Worm (Caenorhabditis elegans) whole organism, L2 larva: Measurements from ENCODE around the gene srg-48.

Source experiments
- C34F6.9 ChIP-seq: fragments of 150-350 bp; optimal IDR thresholded peaks from 2 replicates; lab custom pipeline; 2014; ENCODE audit warnings: missing biosample characterization, missing genetic modification characterization
- F13H6.1 ChIP-seq: sonication (generic microtip); optimal IDR thresholded peaks from 2 replicates; lab custom pipeline; 2016; ENCODE audit warnings: missing genetic modification characterization, missing compliant biosample characterization
- R02D3.7 ChIP-seq: fragments of 150-350 bp; optimal IDR thresholded peaks from 2 replicates; lab custom pipeline; 2014; ENCODE audit warnings: missing biosample characterization, missing genetic modification characterization
- Y55F3AM.14 ChIP-seq: fragments of 200-800 bp; sonication (Bioruptor generic); optimal IDR thresholded peaks from 2 replicates; lab custom pipeline; 2018; ENCODE audit warnings: mild to moderate bottlenecking, missing genetic modification characterization, missing compliant biosample characterization
- ZK546.5 ChIP-seq: sonication (generic microtip); optimal IDR thresholded peaks from 2 replicates; lab custom pipeline; 2017; ENCODE audit warnings: missing biosample characterization, missing genetic modification characterization
- alr-1 ChIP-seq: fragments of 150-350 bp; optimal IDR thresholded peaks from 2 replicates; lab custom pipeline; 2014; ENCODE audit warnings: missing biosample characterization, missing genetic modification characterization
- aly-2 ChIP-seq: fragments of 150-350 bp; optimal IDR thresholded peaks from 2 replicates; lab custom pipeline; 2014; ENCODE audit warnings: missing biosample characterization, missing genetic modification characterization
- ama-1 ChIP-seq: fragments of 150-350 bp; optimal IDR thresholded peaks from 2 replicates; lab custom pipeline; 2018; ENCODE audit warnings: inconsistent platforms
- blmp-1 ChIP-seq: sonication (generic microtip); optimal IDR thresholded peaks from 2 replicates; lab custom pipeline; 2017; ENCODE audit warnings: missing genetic modification characterization, mild to moderate bottlenecking, missing compliant biosample characterization, antibody characterized with exemption, moderate library complexity; ENCODE audit not compliant: insufficient read depth
- ceh-16 ChIP-seq: fragments of 150-350 bp; optimal IDR thresholded peaks from 2 replicates; lab custom pipeline; 2014; ENCODE audit warnings: missing biosample characterization, missing genetic modification characterization
- ceh-82 ChIP-seq: fragments of 150-350 bp; optimal IDR thresholded peaks from 2 replicates; lab custom pipeline; 2014; ENCODE audit warnings: missing biosample characterization, missing genetic modification characterization
- crh-2 ChIP-seq: sonication (generic microtip); optimal IDR thresholded peaks from 2 replicates; lab custom pipeline; 2017; ENCODE audit warnings: missing biosample characterization, missing genetic modification characterization
- dmd-4 ChIP-seq: sonication (generic microtip); optimal IDR thresholded peaks from 2 replicates; lab custom pipeline; 2017; ENCODE audit warnings: missing biosample characterization, missing genetic modification characterization
- egl-27 ChIP-seq: sonication (generic microtip); optimal IDR thresholded peaks from 3 replicates; lab custom pipeline; 2017; ENCODE audit warnings: missing biosample characterization, missing genetic modification reagents, missing genetic modification characterization
- elt-1 ChIP-seq: fragments of 150-350 bp; optimal IDR thresholded peaks from 2 replicates; lab custom pipeline; 2014; ENCODE audit warnings: missing biosample characterization, missing genetic modification characterization
- elt-3 ChIP-seq: sonication (generic microtip); optimal IDR thresholded peaks from 2 replicates; lab custom pipeline; 2017; ENCODE audit warnings: missing biosample characterization, missing genetic modification characterization
- fos-1 ChIP-seq: fragments of 150-350 bp; optimal IDR thresholded peaks from 2 replicates; lab custom pipeline; 2014; ENCODE audit warnings: missing biosample characterization, missing genetic modification characterization
- gmeb-1 ChIP-seq: fragments of 150-350 bp; optimal IDR thresholded peaks from 2 replicates; lab custom pipeline; 2014; ENCODE audit warnings: missing biosample characterization, missing genetic modification characterization
- lin-11 ChIP-seq: fragments of 150-350 bp; sonication (generic microtip); optimal IDR thresholded peaks from 2 replicates; lab custom pipeline; 2014; ENCODE audit warnings: missing biosample characterization, missing genetic modification characterization, inconsistent platforms, mixed read lengths
- lin-13 ChIP-seq: fragments of 150-350 bp; optimal IDR thresholded peaks from 2 replicates; lab custom pipeline; 2014; ENCODE audit warnings: missing biosample characterization, missing genetic modification reagents, missing genetic modification characterization
- lin-39 ChIP-seq: fragments of 150-350 bp; optimal IDR thresholded peaks from 2 replicates; lab custom pipeline; 2014; ENCODE audit warnings: missing biosample characterization, missing genetic modification reagents, missing genetic modification characterization
- lsy-2 ChIP-seq, 2 experiments: fragments of 150-350 bp in 1 of 2; sonication (generic microtip) in 1 of 2; optimal IDR thresholded peaks; 2 replicates each; lab custom pipeline; 2014 to 2017; ENCODE audit warnings: missing biosample characterization in 2 of 2, missing genetic modification characterization in 2 of 2
- mab-5 ChIP-seq: fragments of 150-350 bp; optimal IDR thresholded peaks from 2 replicates; lab custom pipeline; 2014; ENCODE audit warnings: missing biosample characterization, missing genetic modification characterization
- mbf-1 ChIP-seq: sonication (generic microtip); optimal IDR thresholded peaks from 2 replicates; lab custom pipeline; 2017; ENCODE audit warnings: missing biosample characterization, missing genetic modification characterization
- mdl-1 ChIP-seq, 2 experiments: fragments of 150-350 bp in 1 of 2; sonication (generic microtip) in 1 of 2; optimal IDR thresholded peaks; 2 replicates each; lab custom pipeline; 2017; ENCODE audit warnings: missing biosample characterization in 2 of 2, missing genetic modification characterization in 2 of 2
- nhr-10 ChIP-seq: sonication (generic microtip); optimal IDR thresholded peaks from 2 replicates; lab custom pipeline; 2017; ENCODE audit warnings: missing biosample characterization, missing genetic modification characterization
- nhr-11 ChIP-seq: fragments of 150-350 bp; optimal IDR thresholded peaks from 2 replicates; lab custom pipeline; 2014; ENCODE audit warnings: missing biosample characterization, missing genetic modification characterization
- nhr-12 ChIP-seq: fragments of 150-350 bp; optimal IDR thresholded peaks from 2 replicates; lab custom pipeline; 2014; ENCODE audit warnings: missing biosample characterization, missing genetic modification characterization
- nhr-129 ChIP-seq: fragments of 150-350 bp; optimal IDR thresholded peaks from 2 replicates; lab custom pipeline; 2014; ENCODE audit warnings: missing biosample characterization, missing genetic modification characterization
- nhr-21 ChIP-seq: fragments of 150-350 bp; optimal IDR thresholded peaks from 2 replicates; lab custom pipeline; 2014; ENCODE audit warnings: missing biosample characterization, missing genetic modification characterization
- nhr-23 ChIP-seq: fragments of 150-350 bp; optimal IDR thresholded peaks from 2 replicates; lab custom pipeline; 2014; ENCODE audit warnings: missing biosample characterization, missing genetic modification reagents, missing genetic modification characterization
- nhr-237 ChIP-seq: fragments of 150-350 bp; optimal IDR thresholded peaks from 2 replicates; lab custom pipeline; 2014; ENCODE audit warnings: missing biosample characterization, missing genetic modification characterization
- nhr-25 ChIP-seq: fragments of 150-350 bp; sonication (generic microtip); optimal IDR thresholded peaks from 3 replicates; lab custom pipeline; 2014; ENCODE audit warnings: missing biosample characterization, missing genetic modification characterization
- nhr-6 ChIP-seq: fragments of 150-350 bp; optimal IDR thresholded peaks from 2 replicates; lab custom pipeline; 2014; ENCODE audit warnings: missing biosample characterization, missing genetic modification characterization
- nhr-77 ChIP-seq: fragments of 150-350 bp; optimal IDR thresholded peaks from 2 replicates; lab custom pipeline; 2014; ENCODE audit warnings: missing biosample characterization, missing genetic modification characterization
- peb-1 ChIP-seq: fragments of 150-350 bp; optimal IDR thresholded peaks from 2 replicates; lab custom pipeline; 2014; ENCODE audit warnings: missing biosample characterization, missing genetic modification characterization
- sem-4 ChIP-seq: fragments of 150-350 bp; optimal IDR thresholded peaks from 2 replicates; lab custom pipeline; 2014; ENCODE audit warnings: missing biosample characterization, missing genetic modification reagents, missing genetic modification characterization
- skn-1 ChIP-seq: sonication (generic microtip); optimal IDR thresholded peaks from 2 replicates; lab custom pipeline; 2017; ENCODE audit warnings: missing biosample characterization, missing genetic modification characterization
- sma-3 ChIP-seq: sonication (generic microtip); optimal IDR thresholded peaks from 2 replicates; lab custom pipeline; 2016; ENCODE audit warnings: missing genetic modification reagents, missing genetic modification characterization, missing compliant biosample characterization
- sma-9 ChIP-seq, 2 experiments: fragments of 150-350 bp in 1 of 2; sonication (generic microtip) in 1 of 2; optimal IDR thresholded peaks; 2 replicates each; lab custom pipeline; 2014 to 2016; ENCODE audit warnings: missing genetic modification characterization in 2 of 2, mild to moderate bottlenecking in 1 of 2, missing biosample characterization in 1 of 2, missing compliant biosample characterization in 1 of 2, missing genetic modification reagents in 1 of 2, moderate library complexity in 1 of 2
- snpc-4 ChIP-seq: fragments of 150-350 bp; optimal IDR thresholded peaks from 2 replicates; lab custom pipeline; 2014; ENCODE audit warnings: missing biosample characterization, missing genetic modification characterization
- unc-39 ChIP-seq: fragments of 150-350 bp; optimal IDR thresholded peaks from 2 replicates; lab custom pipeline; 2014; ENCODE audit warnings: missing biosample characterization, missing genetic modification characterization
- unc-55 ChIP-seq: fragments of 150-350 bp; sonication (generic microtip); optimal IDR thresholded peaks from 3 replicates; lab custom pipeline; 2014; ENCODE audit warnings: missing biosample characterization, missing genetic modification reagents, missing genetic modification characterization
- unc-62 ChIP-seq: fragments of 150-350 bp; optimal IDR thresholded peaks from 2 replicates; lab custom pipeline; 2014; ENCODE audit warnings: missing biosample characterization, missing genetic modification reagents, missing genetic modification characterization
- zag-1 ChIP-seq: fragments of 150-350 bp; optimal IDR thresholded peaks from 2 replicates; lab custom pipeline; 2014; ENCODE audit warnings: missing biosample characterization, missing genetic modification characterization
- ztf-1 ChIP-seq: fragments of 200-800 bp; sonication (Bioruptor generic); conservative IDR thresholded peaks from 2 replicates; pipeline ENCODE4 v1.3.6; 2022; ENCODE audit warnings: missing genetic modification characterization, missing compliant biosample characterization
- ztf-11 ChIP-seq: sonication (generic microtip); optimal IDR thresholded peaks from 2 replicates; lab custom pipeline; 2017; ENCODE audit warnings: missing biosample characterization, missing genetic modification characterization
- ztf-4 ChIP-seq: fragments of 150-350 bp; optimal IDR thresholded peaks from 2 replicates; lab custom pipeline; 2014; ENCODE audit warnings: missing biosample characterization, missing genetic modification characterization

srg-48 gene

DNA sequence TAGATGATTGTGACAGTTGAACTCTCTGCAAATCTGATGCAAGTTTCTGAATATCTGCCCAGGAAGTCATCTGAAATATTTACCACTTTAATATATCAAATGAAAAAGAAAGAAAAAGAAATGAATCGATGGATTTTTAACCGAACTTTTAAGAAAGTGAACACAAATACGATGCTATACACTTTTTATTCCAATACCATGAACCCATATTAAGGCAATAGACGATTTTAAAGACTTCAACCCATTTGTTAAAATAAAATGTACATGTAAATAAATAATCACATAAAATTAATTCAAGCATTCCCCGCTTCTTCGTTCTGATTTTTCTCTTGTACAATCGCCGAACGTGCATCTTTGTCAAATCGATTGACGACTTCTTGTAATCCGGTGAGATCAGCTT, 35.4 kb upstream of the srg-48 start, which contains the start of gene ufl-1:
ufl-1 (minus strand) TSS at position 70 of the 400 bp plus-strand sequence.
- TF ChIP-seq F13H6.1 (tag; lab: Kevin White, UChicago): no peak
- no peak for TF ChIP-seq nhr-129 (tag; lab: Kevin White, UChicago)
- no peak for TF ChIP-seq nhr-237 (tag; lab: Kevin White, UChicago)
- TF ChIP-seq nhr-21: no peak
- TF ChIP-seq ztf-11 (tag; lab: Kevin White, UChicago): no peak
- no peak for TF ChIP-seq nhr-11
- no peak for TF ChIP-seq nhr-12
- no peak for TF ChIP-seq ceh-16
- no peak for TF ChIP-seq unc-55 (GFP tag; lab: Kevin White, UChicago)
- TF ChIP-seq lin-13 (GFP tag; lab: Kevin White, UChicago): no peak
- TF ChIP-seq C34F6.9: no peak
- TF ChIP-seq lin-11 (tag; lab: Kevin White, UChicago): no peak

DNA sequence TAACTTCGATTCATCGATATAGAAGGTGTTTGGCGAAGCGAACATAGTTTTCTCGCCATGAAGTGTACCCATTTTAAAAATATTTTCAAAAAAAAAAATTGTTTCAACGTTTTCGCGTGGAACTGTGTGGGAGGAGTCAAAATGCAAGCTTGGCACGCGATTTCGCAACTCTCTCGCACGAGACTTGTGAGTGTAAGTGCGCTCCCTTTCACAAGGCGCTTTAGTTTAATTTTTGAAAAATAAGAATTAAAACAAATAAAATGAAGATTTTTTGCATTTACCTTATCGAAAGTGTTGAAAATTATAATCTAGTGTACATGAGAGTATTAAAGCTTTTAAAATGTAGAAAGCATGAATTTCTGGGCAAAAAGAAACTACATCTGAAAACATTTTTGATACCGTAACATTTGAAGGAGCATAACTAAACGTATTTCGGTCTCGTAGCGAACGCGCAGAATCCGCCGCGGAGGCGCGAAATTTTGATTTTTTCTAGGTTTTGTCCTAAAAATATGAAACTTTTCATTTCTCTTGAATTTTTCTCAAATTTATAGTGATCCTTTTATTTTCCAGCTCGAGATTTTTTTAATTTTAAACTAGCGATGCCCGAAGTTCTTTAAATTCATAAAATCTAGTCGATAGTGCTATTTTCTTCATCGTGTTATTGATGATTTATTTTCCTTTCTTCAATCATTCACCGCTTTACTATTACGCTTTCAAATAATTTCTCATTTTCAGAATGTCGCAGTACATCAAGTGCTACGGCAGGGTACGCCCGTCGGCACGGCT, 32.5 kb upstream of the srg-48 start, which contains the start of the genes cogc-2 and klp-18:
cogc-2 (minus strand) TSS at position 105 of the 786 bp plus-strand sequence.
klp-18 (plus strand) TSS at position 736 of the 786 bp plus-strand sequence.
- TF ChIP-seq nhr-12 (no peak), C34F6.9 (peak; percentile 88), gmeb-1 (tag; lab: Kevin White, UChicago) (peak; percentile 96), peb-1 (tag; lab: Kevin White, UChicago) (no peak), nhr-237 (tag; lab: Kevin White, UChicago) (no peak), nhr-11 (no peak), ceh-82 (tag; lab: Kevin White, UChicago) (no peak), unc-62 (GFP tag; lab: Kevin White, UChicago) (no peak), skn-1 (tag; lab: Kevin White, UChicago) (peak; percentile 31), nhr-10 (tag; lab: Kevin White, UChicago) (no peak), snpc-4 (tag; lab: Kevin White, UChicago) (peak; percentile 61), Y55F3AM.14 (GFP tag; lab: Kevin White, UChicago) (no peak), nhr-129 (tag; lab: Kevin White, UChicago) (peak; percentile 85), ZK546.5 (no peak), fos-1 (tag; lab: Kevin White, UChicago) (peak; percentile 62), sem-4 (tag; lab: Kevin White, UChicago) (peak; percentile 76), elt-3 (tag; lab: Kevin White, UChicago) (no peak), lin-13 (GFP tag; lab: Kevin White, UChicago) (peak; percentile 82), mdl-1 (tag; optimal IDR thresholded peaks at IDR 0.05; lab: Kevin White, UChicago) (no peak), ama-1 (lab: Kevin White, UChicago) (peak; percentile 35), ceh-16 (peak; percentile 43), R02D3.7 (tag; lab: Kevin White, UChicago) (peak; percentile 18), zag-1 (tag; lab: Kevin White, UChicago) (peak; percentile 23), nhr-25 (peak; percentile 78), lsy-2 (tag; optimal IDR thresholded peaks at IDR 0.05; lab: Kevin White, UChicago) (peak; percentile 70 to 91), aly-2 (no peak), nhr-6 (tag; lab: Kevin White, UChicago) (peak; percentile 29), dmd-4 (tag; lab: Kevin White, UChicago) (no peak), crh-2 (tag; lab: Kevin White, UChicago) (peak; percentile 88), ztf-1 (no peak), mbf-1 (tag; lab: Kevin White, UChicago) (no peak), egl-27 (tag; lab: Kevin White, UChicago) (peak; percentile 48), lin-11 (tag; lab: Kevin White, UChicago) (peak; percentile 90), sma-3 (GFP tag; lab: Kevin White, UChicago) (peak; percentile 86), nhr-23 (tag; lab: Kevin White, UChicago) (no peak), mab-5 (tag; lab: Kevin White, UChicago) (peak; percentile 68), F13H6.1 (tag; lab: Kevin White, UChicago) (peak; percentile 83), lin-39 (tag; lab: Kevin White, UChicago) (no peak), elt-1 (tag; lab: Kevin White, UChicago) (no peak), unc-39 (no peak), nhr-21 (peak; percentile 72), unc-55 (GFP tag; lab: Kevin White, UChicago) (peak; percentile 97), blmp-1 (tag; lab: Kevin White, UChicago) (peak; percentile 45), sma-9 (GFP tag; optimal IDR thresholded peaks at IDR 0.05; lab: Kevin White, UChicago) (peak; percentile 80), sma-9 (tag; optimal IDR thresholded peaks at IDR 0.05; lab: Kevin White, UChicago) (no peak), alr-1 (tag; lab: Kevin White, UChicago) (no peak), ztf-11 (tag; lab: Kevin White, UChicago) (no peak), ztf-4 (no peak), nhr-77 (tag; lab: Kevin White, UChicago) (no peak)
